Worm (Caenorhabditis elegans) whole organism, L2 larva: Measurements from ENCODE around the gene Y54G2A.44.

Source experiments
- blmp-1 ChIP-seq: sonication (generic microtip); optimal IDR thresholded peaks from 2 replicates; lab custom pipeline; 2017; ENCODE audit warnings: missing genetic modification characterization, mild to moderate bottlenecking, missing compliant biosample characterization, antibody characterized with exemption, moderate library complexity; ENCODE audit not compliant: insufficient read depth
- crh-2 ChIP-seq: sonication (generic microtip); optimal IDR thresholded peaks from 2 replicates; lab custom pipeline; 2017; ENCODE audit warnings: missing biosample characterization, missing genetic modification characterization
- egl-27 ChIP-seq: sonication (generic microtip); optimal IDR thresholded peaks from 3 replicates; lab custom pipeline; 2017; ENCODE audit warnings: missing biosample characterization, missing genetic modification reagents, missing genetic modification characterization
- nhr-237 ChIP-seq: fragments of 150-350 bp; optimal IDR thresholded peaks from 2 replicates; lab custom pipeline; 2014; ENCODE audit warnings: missing biosample characterization, missing genetic modification characterization
- nhr-25 ChIP-seq: fragments of 150-350 bp; sonication (generic microtip); optimal IDR thresholded peaks from 3 replicates; lab custom pipeline; 2014; ENCODE audit warnings: missing biosample characterization, missing genetic modification characterization
- nhr-6 ChIP-seq: fragments of 150-350 bp; optimal IDR thresholded peaks from 2 replicates; lab custom pipeline; 2014; ENCODE audit warnings: missing biosample characterization, missing genetic modification characterization
- unc-39 ChIP-seq: fragments of 150-350 bp; optimal IDR thresholded peaks from 2 replicates; lab custom pipeline; 2014; ENCODE audit warnings: missing biosample characterization, missing genetic modification characterization
- zag-1 ChIP-seq: fragments of 150-350 bp; optimal IDR thresholded peaks from 2 replicates; lab custom pipeline; 2014; ENCODE audit warnings: missing biosample characterization, missing genetic modification characterization

DNA sequence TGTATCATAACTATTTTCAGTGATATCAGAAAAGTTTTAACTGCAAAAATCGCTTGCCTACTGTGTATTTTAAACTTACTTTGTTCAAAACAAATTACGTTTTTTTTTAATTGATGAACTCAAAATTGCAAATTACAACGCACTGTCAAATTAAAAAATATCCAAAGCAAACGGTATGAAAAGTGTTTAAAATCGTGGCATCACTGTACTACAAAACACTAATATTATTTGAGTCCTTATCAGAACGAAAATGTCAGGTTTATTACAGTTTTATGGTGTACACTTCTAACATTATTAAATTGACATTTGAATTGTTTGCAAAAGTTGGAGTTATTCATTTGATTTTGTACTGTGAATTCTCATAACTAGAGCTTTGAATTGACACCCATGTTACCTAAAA, 39.6 kb downstream of the Y54G2A.44 start, which contains the start of gene clec-83:
- TF ChIP-seq nhr-237 (tag; lab: Kevin White, UChicago) = no peak
- TF ChIP-seq crh-2 (tag; lab: Kevin White, UChicago) = no peak
- TF ChIP-seq unc-39 (tag; lab: Kevin White, UChicago) = no peak
- TF ChIP-seq blmp-1 = no peak
- no peak for TF ChIP-seq nhr-6 (tag; lab: Kevin White, UChicago)
- TF ChIP-seq nhr-25 (tag; lab: Kevin White, UChicago) = no peak
- no peak for TF ChIP-seq egl-27 (tag; lab: Kevin White, UChicago)
- no peak for TF ChIP-seq zag-1 (tag; lab: Kevin White, UChicago)
